Worm (Caenorhabditis elegans): ENCODE results near the gene btb-17.

The btb-17 gene

ce11 chrII:3295193-3295592 is at the start of gene btb-17:
TSS of gene btb-17 (plus strand) at chrII:3295405.
- TF ChIP-seq aptf-2 (GFP tag; conservative IDR thresholded peaks at IDR 0.05) (no peak), nhr-80 (tag; optimal IDR thresholded peaks at IDR 0.05) (peak; percentile 35)

ce11 chrII:3245836-3246235 is 49.4 kb upstream of the btb-17 start, which contains the start of gene C17F4.7:
TSS of gene C17F4.7 (minus strand) at chrII:3246015.
- TF ChIP-seq sptf-2 (GFP tag; optimal IDR thresholded peaks at IDR 0.05) (no peak), zfh-2 (GFP tag; conservative IDR thresholded peaks at IDR 0.05) (no peak), snpc-3.4 (tag; optimal IDR thresholded peaks at IDR 0.05) (no peak), bed-1 (GFP tag; IDR thresholded peaks at IDR 0.05) (no peak), fkh-3 (tag; optimal IDR thresholded peaks at IDR 0.05) (no peak), cebp-1 (GFP tag; IDR thresholded peaks at IDR 0.05) (no peak), cebp-1 (tag; optimal IDR thresholded peaks at IDR 0.05) (peak; percentile 14), tbp1 (GFP tag; optimal IDR thresholded peaks at IDR 0.05) (peak; percentile 21), repo-1 (tag; optimal IDR thresholded peaks at IDR 0.05) (no peak), attf-5 (GFP tag; optimal IDR thresholded peaks at IDR 0.05) (peak; percentile 2), him-1 (tag; optimal IDR thresholded peaks at IDR 0.05) (no peak), efl-1 (GFP tag; optimal IDR thresholded peaks at IDR 0.05) (no peak), snpc-1.3 (tag; optimal IDR thresholded peaks at IDR 0.05; ENCODE audit: insufficient read depth) (no peak), lir-1 (GFP tag; conservative IDR thresholded peaks at IDR 0.05) (no peak), ama-1 (optimal IDR thresholded peaks at IDR 0.05) (no peak), ama-1 (GFP tag; optimal IDR thresholded peaks at IDR 0.05) (no peak), lin-40 (tag; optimal IDR thresholded peaks at IDR 0.05) (no peak), nfya-2 (GFP tag; IDR thresholded peaks at IDR 0.05) (no peak), unc-62 (GFP tag; optimal IDR thresholded peaks at IDR 0.05) (peak; percentile 47), ztf-28 (GFP tag; IDR thresholded peaks at IDR 0.05) (no peak), mes-4 (tag; optimal IDR thresholded peaks at IDR 0.05) (no peak), dpl-1 (GFP tag; optimal IDR thresholded peaks at IDR 0.05) (no peak), athp-1 (tag; optimal IDR thresholded peaks at IDR 0.05) (no peak), B0261.1 (tag; optimal IDR thresholded peaks at IDR 0.05) (no peak), ztf-22 (GFP tag; optimal IDR thresholded peaks at IDR 0.05) (peak; percentile 29), atf-7 (tag; optimal IDR thresholded peaks at IDR 0.05) (peak; percentile 50), bed-2 (GFP tag; IDR thresholded peaks at IDR 0.05) (no peak), nhr-80 (tag; optimal IDR thresholded peaks at IDR 0.05) (peak; percentile 94), ets-4 (GFP tag; optimal IDR thresholded peaks at IDR 0.05) (peak; percentile 51), F57A8.1 (GFP tag; optimal IDR thresholded peaks at IDR 0.05) (no peak), egl-18 (GFP tag; IDR thresholded peaks at IDR 0.05) (no peak), Y53F4B.3 (GFP tag; IDR thresholded peaks at IDR 0.05) (no peak), mel-28 (tag; optimal IDR thresholded peaks at IDR 0.05; ENCODE audit: borderline replicate concordance) (no peak), B0336.3 (GFP tag; IDR thresholded peaks at IDR 0.05) (0 out of 2 replicates have a peak, but pooled peaks have one; percentile 16), tlf-1 (GFP tag; optimal IDR thresholded peaks at IDR 0.05) (no peak), attf-3 (GFP tag; conservative IDR thresholded peaks at IDR 0.05) (no peak), madf-6 (GFP tag; IDR thresholded peaks at IDR 0.05) (no peak), snpc-4 (GFP tag; optimal IDR thresholded peaks at IDR 0.05) (no peak), snpc-4 (tag; optimal IDR thresholded peaks at IDR 0.05) (no peak), attf-6 (GFP tag; IDR thresholded peaks at IDR 0.05) (no peak), zim-3 (tag; optimal IDR thresholded peaks at IDR 0.05) (no peak), ccch-3 (GFP tag; optimal IDR thresholded peaks at IDR 0.05) (no peak), ztf-25 (GFP tag; IDR thresholded peaks at IDR 0.05) (no peak), F52B5.7 (tag; optimal IDR thresholded peaks at IDR 0.05) (no peak), ceh-27 (GFP tag; optimal IDR thresholded peaks at IDR 0.05) (no peak), hmg-1.2 (GFP tag; IDR thresholded peaks at IDR 0.05) (no peak), F55B11.4 (tag; optimal IDR thresholded peaks at IDR 0.05; ENCODE audit: borderline replicate concordance, insufficient read depth) (no peak)
